Worm (Caenorhabditis elegans): ENCODE measurements around the gene Y82E9BR.5.

ce11 chrIII:1436738-1437137 lies 52.6 kb downstream of the Y82E9BR.5 start:
- TF ChIP-seq him-1 (tag; optimal IDR thresholded peaks at IDR 0.05) (no peak), dao-5 (tag; optimal IDR thresholded peaks at IDR 0.05) (no peak)

Data from whole organism, L4/young adult.